ENCODE assay signal across 4 fruit fly cellular contexts in the genomic region with DNA sequence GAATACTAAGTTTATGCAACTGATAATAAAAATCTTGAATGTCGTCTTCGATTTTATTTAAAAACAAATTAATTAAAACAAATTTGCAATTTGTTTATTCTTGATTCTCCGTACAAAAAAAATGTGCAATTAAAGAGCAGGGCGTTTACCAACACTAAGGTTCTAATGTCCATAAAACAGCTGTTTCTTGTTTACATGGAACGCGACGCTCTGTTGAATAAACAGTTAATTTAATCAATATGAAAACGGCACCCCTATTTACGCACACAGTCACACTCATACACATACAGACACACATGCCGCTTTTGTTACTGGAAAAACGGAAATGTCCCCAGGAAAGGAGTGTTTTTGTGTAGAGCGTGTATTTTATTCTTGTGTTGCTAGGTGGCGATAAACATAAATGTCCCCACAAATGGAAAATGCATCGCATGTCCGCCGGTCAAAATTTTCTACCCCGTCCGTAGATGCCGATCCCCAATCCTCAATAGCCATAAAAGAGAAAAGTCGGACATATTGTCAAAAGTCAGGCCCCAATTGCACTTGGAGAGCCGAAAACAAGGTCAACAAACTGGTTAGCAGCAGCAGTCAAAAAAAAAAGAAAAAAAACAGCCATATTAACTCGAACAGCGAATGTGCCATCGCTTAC.
TF ChIP-seq lines count a peak whose summit lies in the region.

No protein-coding gene starts in this region.

TF ChIP-seq in whole organism, adult, 20 proteins besides CTCF, POLR2A, EP300 and RAD21 (continued from another document):
- TF ChIP-seq kay (GFP tag; lab: Kevin White, UChicago; ENCODE audit: borderline replicate concordance) (no peak), bab1 (GFP tag; optimal IDR thresholded peaks at IDR 0.05; lab: Kevin White, UChicago) (peak; percentile 68), CG7045 (GFP tag; optimal IDR thresholded peaks at IDR 0.05; lab: Kevin White, UChicago) (peak; percentile 91), CG14711 (tag; optimal IDR thresholded peaks at IDR 0.05; lab: Kevin White, UChicago) (peak; percentile 79)

TF ChIP-seq in whole organism, embryonic, 481 proteins besides CTCF, POLR2A, EP300 and RAD21 (continued from another document and continues in another):
- TF ChIP-seq CG17829 (tag; optimal IDR thresholded peaks at IDR 0.05; lab: Kevin White, UChicago) (peak; percentile 64), maf-S (GFP tag; optimal IDR thresholded peaks at IDR 0.05; lab: Kevin White, UChicago) (peak; percentile 34), CG34422 (GFP tag; IDR thresholded peaks at IDR 0.05; lab: Robert Waterston, UW) (no peak), danr (GFP tag; IDR thresholded peaks at IDR 0.05; lab: Robert Waterston, UW) (no peak), CG6689 (GFP tag; IDR thresholded peaks at IDR 0.05; lab: Robert Waterston, UW) (no peak), ind (GFP tag; optimal IDR thresholded peaks at IDR 0.05; lab: Kevin White, UChicago) (no peak), CG9609 (GFP tag; optimal IDR thresholded peaks at IDR 0.05; lab: Kevin White, UChicago) (peak; percentile 29), exex (tag; optimal IDR thresholded peaks at IDR 0.05; lab: Kevin White, UChicago) (peak; percentile 79), CG18764 (GFP tag; optimal IDR thresholded peaks at IDR 0.05; lab: Kevin White, UChicago) (peak; percentile 70), CG1529 (GFP tag; optimal IDR thresholded peaks at IDR 0.05; lab: Kevin White, UChicago) (peak; percentile 79), CG6272 (GFP tag; IDR thresholded peaks at IDR 0.05; lab: Robert Waterston, UW) (no peak), Sox102F (GFP tag; optimal IDR thresholded peaks at IDR 0.05; lab: Kevin White, UChicago) (peak; percentile 61), CG4328 (GFP tag; optimal IDR thresholded peaks at IDR 0.05; lab: Kevin White, UChicago) (peak; percentile 89), CG4707 (GFP tag; optimal IDR thresholded peaks at IDR 0.05; lab: Kevin White, UChicago) (peak; percentile 89), CG12391 (tag; optimal IDR thresholded peaks at IDR 0.05; lab: Kevin White, UChicago) (peak; percentile 64), grn (GFP tag; optimal IDR thresholded peaks at IDR 0.05; lab: Kevin White, UChicago) (peak; percentile 70), Dad (GFP tag; optimal IDR thresholded peaks at IDR 0.05; lab: Kevin White, UChicago) (peak; percentile 63), caup (GFP tag; optimal IDR thresholded peaks at IDR 0.05; lab: Kevin White, UChicago; ENCODE audit: severe bottlenecking) (peak; percentile 88), wdn (GFP tag; IDR thresholded peaks at IDR 0.05; lab: Robert Waterston, UW) (no peak), Dek (tag; optimal IDR thresholded peaks at IDR 0.05; lab: Kevin White, UChicago) (peak; percentile 65), CG31441 (GFP tag; IDR thresholded peaks at IDR 0.05; lab: Robert Waterston, UW) (no peak), CkIIα-i1 (GFP tag; IDR thresholded peaks at IDR 0.05; lab: Robert Waterston, UW) (no peak), hth (optimal IDR thresholded peaks at IDR 0.05; lab: Kevin White, UChicago) (no peak), Nf-YA (GFP tag; IDR thresholded peaks at IDR 0.05; lab: Robert Waterston, UW) (no peak), B-H2 (GFP tag; optimal IDR thresholded peaks at IDR 0.05; lab: Kevin White, UChicago) (peak; percentile 85), slbo (GFP tag; IDR thresholded peaks at IDR 0.05; lab: Robert Waterston, UW) (no peak), unc-4 (GFP tag; IDR thresholded peaks at IDR 0.05; lab: Robert Waterston, UW; ENCODE audit: partially characterized antibody) (no peak), HmgZ (tag; optimal IDR thresholded peaks at IDR 0.05; lab: Kevin White, UChicago) (peak; percentile 89), Ets97D (GFP tag; optimal IDR thresholded peaks at IDR 0.05; lab: Kevin White, UChicago) (peak; percentile 63), CG9727 (GFP tag; optimal IDR thresholded peaks at IDR 0.05; lab: Kevin White, UChicago) (peak; percentile 86), CG17568 (GFP tag; optimal IDR thresholded peaks at IDR 0.05; lab: Kevin White, UChicago) (peak; percentile 91), CG10979 (tag; optimal IDR thresholded peaks at IDR 0.05; lab: Kevin White, UChicago) (peak; percentile 46), CG6765 (GFP tag; optimal IDR thresholded peaks at IDR 0.05; lab: Kevin White, UChicago) (peak; percentile 71), CG8388 (GFP tag; optimal IDR thresholded peaks at IDR 0.05; lab: Kevin White, UChicago) (peak; percentile 51), sd (tag; optimal IDR thresholded peaks at IDR 0.05; lab: Kevin White, UChicago) (peak; percentile 48), CG12155 (GFP tag; optimal IDR thresholded peaks at IDR 0.05; lab: Kevin White, UChicago) (peak; percentile 36), NC2α (GFP tag; optimal IDR thresholded peaks at IDR 0.05; lab: Kevin White, UChicago) (peak; percentile 82), Opbp (GFP tag; IDR thresholded peaks at IDR 0.05; lab: Robert Waterston, UW; ENCODE audit: partially characterized antibody) (no peak), her (GFP tag; optimal IDR thresholded peaks at IDR 0.05; lab: Kevin White, UChicago) (peak; percentile 72), Usf (GFP tag; optimal IDR thresholded peaks at IDR 0.05; lab: Kevin White, UChicago) (no peak)

TF ChIP-seq in whole organism, prepupa, 60 proteins besides CTCF, POLR2A, EP300 and RAD21 (continued from another document):
- peak in 1 of 2 experiments; percentile 31 for TF ChIP-seq ss (GFP tag; optimal IDR thresholded peaks at IDR 0.05; lab: Kevin White, UChicago)
- TF ChIP-seq Hr4 (GFP tag; optimal IDR thresholded peaks at IDR 0.05; lab: Kevin White, UChicago): peak; percentile 29
- TF ChIP-seq lz (GFP tag; optimal IDR thresholded peaks at IDR 0.05; lab: Kevin White, UChicago): peak; percentile 14
- TF ChIP-seq fd59A (GFP tag; optimal IDR thresholded peaks at IDR 0.05; lab: Kevin White, UChicago): peak; percentile 8
- peak; percentile 18 for TF ChIP-seq pdm3 (GFP tag; optimal IDR thresholded peaks at IDR 0.05; lab: Kevin White, UChicago)
- TF ChIP-seq CG10669 (GFP tag; optimal IDR thresholded peaks at IDR 0.05; lab: Kevin White, UChicago): peak; percentile 29
- no peak for TF ChIP-seq CG11294 (GFP tag; IDR thresholded peaks at IDR 0.05; lab: Robert Waterston, UW)
- peak; percentile 4 for TF ChIP-seq CG8632 (GFP tag; optimal IDR thresholded peaks at IDR 0.05; lab: Kevin White, UChicago)
- peak; percentile 47 for TF ChIP-seq topi (GFP tag; optimal IDR thresholded peaks at IDR 0.05; lab: Kevin White, UChicago)
- TF ChIP-seq spab (GFP tag; optimal IDR thresholded peaks at IDR 0.05; lab: Kevin White, UChicago): peak; percentile 8
- TF ChIP-seq Ets21C (GFP tag; optimal IDR thresholded peaks at IDR 0.05; lab: Kevin White, UChicago): no peak
- peak; percentile 67 for TF ChIP-seq vri (GFP tag; optimal IDR thresholded peaks at IDR 0.05; lab: Kevin White, UChicago)
- TF ChIP-seq CG10631 (GFP tag; optimal IDR thresholded peaks at IDR 0.05; lab: Kevin White, UChicago): no peak
- peak; percentile 98 for TF ChIP-seq fkh (GFP tag; optimal IDR thresholded peaks at IDR 0.05; lab: Kevin White, UChicago)
- no peak for TF ChIP-seq svp (GFP tag; lab: Kevin White, UChicago)
- no peak for TF ChIP-seq salr (GFP tag; optimal IDR thresholded peaks at IDR 0.05; lab: Kevin White, UChicago)

TF ChIP-seq in whole organism, wandering third instar larva, 38 proteins besides CTCF, POLR2A, EP300 and RAD21 (continued from another document):
- TF ChIP-seq jim (GFP tag; optimal IDR thresholded peaks at IDR 0.05; lab: Kevin White, UChicago): peak; percentile 75
- TF ChIP-seq HLH106 (tag; optimal IDR thresholded peaks at IDR 0.05; lab: Kevin White, UChicago): peak; percentile 28
- no peak for TF ChIP-seq N (GFP tag; optimal IDR thresholded peaks at IDR 0.05; lab: Kevin White, UChicago)
- TF ChIP-seq ey (GFP tag; optimal IDR thresholded peaks at IDR 0.05; lab: Kevin White, UChicago): peak; percentile 33
- peak; percentile 62 for TF ChIP-seq CG32264 (GFP tag; optimal IDR thresholded peaks at IDR 0.05; lab: Kevin White, UChicago)
- TF ChIP-seq GATAd (GFP tag; optimal IDR thresholded peaks at IDR 0.05; lab: Kevin White, UChicago): no peak
- no peak for TF ChIP-seq tai (GFP tag; optimal IDR thresholded peaks at IDR 0.05; lab: Kevin White, UChicago)
- no peak for TF ChIP-seq pan (optimal IDR thresholded peaks at IDR 0.05; lab: Kevin White, UChicago)
- no peak for TF ChIP-seq Dfd (GFP tag; optimal IDR thresholded peaks at IDR 0.05; lab: Kevin White, UChicago)
- TF ChIP-seq Jra (GFP tag; optimal IDR thresholded peaks at IDR 0.05; lab: Kevin White, UChicago): peak; percentile 87
- peak; percentile 21 to 68 for TF ChIP-seq foxo (GFP tag; optimal IDR thresholded peaks at IDR 0.05; lab: Kevin White, UChicago)
- TF ChIP-seq rgr (GFP tag; optimal IDR thresholded peaks at IDR 0.05; lab: Kevin White, UChicago): peak; percentile 84
- TF ChIP-seq sv (GFP tag; optimal IDR thresholded peaks at IDR 0.05; lab: Kevin White, UChicago): peak; percentile 14
- TF ChIP-seq psq (GFP tag; optimal IDR thresholded peaks at IDR 0.05; lab: Kevin White, UChicago): no peak
- TF ChIP-seq woc (GFP tag; optimal IDR thresholded peaks at IDR 0.05; lab: Kevin White, UChicago): peak; percentile 36
- TF ChIP-seq usp (GFP tag; optimal IDR thresholded peaks at IDR 0.05; lab: Kevin White, UChicago): no peak
- TF ChIP-seq Sp1 (GFP tag; optimal IDR thresholded peaks at IDR 0.05; lab: Kevin White, UChicago): peak; percentile 70
- TF ChIP-seq Rel (GFP tag; optimal IDR thresholded peaks at IDR 0.05; lab: Kevin White, UChicago): no peak
- TF ChIP-seq Rel (tag; optimal IDR thresholded peaks at IDR 0.05; lab: Kevin White, UChicago): peak; percentile 25
